Fruit fly (Drosophila melanogaster) whole organism, embryonic: ENCODE measurements around the gene frma.
A peak's percentile ranks its signal among the peaks of the same experiment; 100 is the strongest.

Experiments used
- ATbp ChIP-seq: fragments of 200-800 bp; sonication (Bioruptor generic); optimal IDR thresholded peaks from 2 replicates; lab custom pipeline; 2017; ENCODE audit warnings: missing biosample characterization, mild to moderate bottlenecking, missing genetic modification characterization, missing genetic modification reagents
- CG10147 ChIP-seq: fragments of 200-800 bp; sonication (Bioruptor generic); optimal IDR thresholded peaks from 2 replicates; lab custom pipeline; 2019; ENCODE audit warnings: missing biosample characterization, mild to moderate bottlenecking, missing genetic modification characterization, moderate library complexity
- CG10209 ChIP-seq: fragments of 200-800 bp; sonication (Bioruptor generic); optimal IDR thresholded peaks from 3 replicates; lab custom pipeline; 2017; ENCODE audit warnings: missing biosample characterization, mild to moderate bottlenecking, missing genetic modification characterization, missing genetic modification reagents
- CG10274 ChIP-seq: fragments of 200-800 bp; sonication (Bioruptor generic); optimal IDR thresholded peaks from 3 replicates; lab custom pipeline; 2017; ENCODE audit warnings: missing biosample characterization, mild to moderate bottlenecking, missing genetic modification characterization
- CG11085 ChIP-seq: fragments of 200-800 bp; sonication (Bioruptor generic); IDR thresholded peaks from 2 replicates; pipeline ENCODE4 v1.3.6; 2022; ENCODE audit warnings: missing biosample characterization, missing genetic modification characterization
- CG11093 ChIP-seq: fragments of 200-800 bp; sonication (Bioruptor generic); IDR thresholded peaks from 3 replicates; pipeline ENCODE4 v1.3.6; 2022; ENCODE audit warnings: missing biosample characterization, missing genetic modification characterization
- CG11398 ChIP-seq: fragments of 200-800 bp; sonication (Bioruptor generic); optimal IDR thresholded peaks from 2 replicates; lab custom pipeline; 2016; ENCODE audit warnings: missing biosample characterization, missing genetic modification characterization
- CG1233 ChIP-seq: fragments of 200-800 bp; sonication (Bioruptor generic); optimal IDR thresholded peaks from 4 replicates; lab custom pipeline; 2018; ENCODE audit warnings: missing biosample characterization, mild to moderate bottlenecking, missing genetic modification characterization
- CG12769 ChIP-seq: fragments of 200-800 bp; sonication (Bioruptor generic); optimal IDR thresholded peaks from 2 replicates; lab custom pipeline; 2019; ENCODE audit warnings: missing biosample characterization, mild to moderate bottlenecking, missing genetic modification characterization, moderate library complexity
- CG15479 ChIP-seq: fragments of 200-800 bp; sonication (Bioruptor generic); optimal IDR thresholded peaks from 3 replicates; lab custom pipeline; 2019; ENCODE audit warnings: missing biosample characterization, mild to moderate bottlenecking, missing genetic modification characterization, moderate library complexity
- CG17802 ChIP-seq: fragments of 200-800 bp; sonication (Bioruptor generic); optimal IDR thresholded peaks from 2 replicates; lab custom pipeline; 2018; ENCODE audit warnings: missing biosample characterization, mild to moderate bottlenecking, missing genetic modification characterization, moderate library complexity
- CG1792 ChIP-seq: fragments of 200-800 bp; sonication (Bioruptor generic); optimal IDR thresholded peaks from 2 replicates; lab custom pipeline; 2016; ENCODE audit warnings: missing biosample characterization, missing genetic modification characterization
- CG18599 ChIP-seq: fragments of 200-800 bp; sonication (Bioruptor generic); optimal IDR thresholded peaks from 3 replicates; lab custom pipeline; 2017; ENCODE audit warnings: missing biosample characterization, missing genetic modification characterization, mild to moderate bottlenecking, moderate library complexity, missing genetic modification reagents
- CG2116 ChIP-seq: fragments of 200-800 bp; sonication (Bioruptor generic); optimal IDR thresholded peaks from 3 replicates; lab custom pipeline; 2018; ENCODE audit warnings: missing biosample characterization, mild to moderate bottlenecking, missing genetic modification characterization
- CG34224 ChIP-seq: fragments of 200-800 bp; sonication (Bioruptor generic); IDR thresholded peaks from 3 replicates; pipeline ENCODE4 v1.3.6; 2022; ENCODE audit warnings: missing biosample characterization, missing genetic modification characterization; ENCODE audit not compliant: partially characterized antibody
- CG34422 ChIP-seq: fragments of 200-800 bp; sonication (Bioruptor generic); IDR thresholded peaks from 3 replicates; pipeline ENCODE4 v1.3.6; 2022; ENCODE audit warnings: missing biosample characterization, missing genetic modification characterization
- CG42726 ChIP-seq: fragments of 200-800 bp; sonication (Bioruptor generic); IDR thresholded peaks from 2 replicates; pipeline ENCODE4 v1.3.6; 2022; ENCODE audit warnings: missing biosample characterization, missing genetic modification characterization; ENCODE audit not compliant: partially characterized antibody
- CG4707 ChIP-seq: fragments of 200-800 bp; sonication (Bioruptor generic); optimal IDR thresholded peaks from 2 replicates; lab custom pipeline; 2018; ENCODE audit warnings: missing biosample characterization, mild to moderate bottlenecking, missing genetic modification characterization, moderate library complexity
- CG6813 ChIP-seq: fragments of 200-800 bp; sonication (Bioruptor generic); optimal IDR thresholded peaks from 2 replicates; lab custom pipeline; 2017; ENCODE audit warnings: missing biosample characterization, missing genetic modification characterization, mild to moderate bottlenecking, moderate library complexity, missing genetic modification reagents
- CG9215 ChIP-seq: fragments of 200-800 bp; sonication (Bioruptor generic); IDR thresholded peaks from 2 replicates; pipeline ENCODE4 v1.3.6; 2022; ENCODE audit warnings: missing biosample characterization, missing genetic modification characterization
- Chrac-16 ChIP-seq: fragments of 200-800 bp; sonication (Bioruptor generic); optimal IDR thresholded peaks from 3 replicates; lab custom pipeline; 2016; ENCODE audit warnings: missing biosample characterization, missing genetic modification characterization
- D ChIP-seq, 2 experiments: fragments of 200-800 bp in 1 of 2; fragments of >200 bp in 1 of 2; sonication (Bioruptor generic) in 1 of 2; optimal IDR thresholded peaks; 2 replicates in 1 of 2; 3 replicates in 1 of 2; lab custom pipeline; 2017; ENCODE audit warnings: mild to moderate bottlenecking in 1 of 2, missing biosample characterization in 1 of 2, missing genetic modification characterization in 1 of 2, missing genetic modification reagents in 1 of 2
- Drgx ChIP-seq: fragments of 200-800 bp; sonication (Bioruptor generic); IDR thresholded peaks from 2 replicates; pipeline ENCODE4 v1.3.6; 2022; ENCODE audit warnings: missing biosample characterization, missing genetic modification characterization
- HLH3B ChIP-seq: fragments of 200-800 bp; sonication (Bioruptor generic); IDR thresholded peaks from 2 replicates; pipeline ENCODE4 v1.3.6; 2022; ENCODE audit warnings: missing biosample characterization, missing genetic modification characterization
- Hr78 ChIP-seq, 2 experiments: fragments of 200-800 bp in 1 of 2; fragments of >200 bp in 1 of 2; sonication (Bioruptor generic) in 1 of 2; optimal IDR thresholded peaks; 2 replicates each; lab custom pipeline; 2017 to 2019; ENCODE audit warnings: missing biosample characterization in 2 of 2, missing genetic modification characterization in 2 of 2, mild to moderate bottlenecking in 1 of 2, moderate library complexity in 1 of 2
- Lhr ChIP-seq: fragments of 200-800 bp; sonication (Bioruptor generic); optimal IDR thresholded peaks from 3 replicates; lab custom pipeline; 2017; ENCODE audit warnings: mild to moderate bottlenecking, missing biosample characterization, missing genetic modification reagents, missing genetic modification characterization
- MBD-R2 ChIP-seq: fragments of 200-800 bp; sonication (Bioruptor generic); IDR thresholded peaks from 2 replicates; pipeline ENCODE4 v1.3.6; 2022; ENCODE audit warnings: missing biosample characterization, missing genetic modification characterization
- Nf-YC ChIP-seq: fragments of 200-800 bp; optimal IDR thresholded peaks from 3 replicates; lab custom pipeline; 2019; ENCODE audit warnings: missing biosample characterization, mild to moderate bottlenecking, missing genetic modification characterization, moderate library complexity
- NfI ChIP-seq: fragments of 200-800 bp; sonication (Bioruptor generic); optimal IDR thresholded peaks from 3 replicates; lab custom pipeline; 2018; ENCODE audit warnings: missing biosample characterization, mild to moderate bottlenecking, missing genetic modification characterization, moderate library complexity
- Optix ChIP-seq: fragments of 200-800 bp; sonication (Bioruptor generic); IDR thresholded peaks from 3 replicates; pipeline ENCODE4 v1.3.6; 2022; ENCODE audit warnings: missing biosample characterization, missing genetic modification characterization
- Poxn ChIP-seq: fragments of 200-800 bp; sonication (Bioruptor generic); IDR thresholded peaks from 2 replicates; pipeline ENCODE4 v1.3.6; 2022; ENCODE audit warnings: missing biosample characterization, missing genetic modification characterization
- Ptx1 ChIP-seq: fragments of 200-800 bp; sonication (Bioruptor generic); IDR thresholded peaks from 2 replicates; pipeline ENCODE4 v1.3.6; 2022; ENCODE audit warnings: missing biosample characterization, missing genetic modification characterization
- Scr ChIP-seq: fragments of 200-800 bp; sonication (Bioruptor generic); IDR thresholded peaks from 2 replicates; pipeline ENCODE4 v1.3.6; 2022; ENCODE audit warnings: missing biosample characterization, missing genetic modification characterization; ENCODE audit not compliant: partially characterized antibody
- Six4 ChIP-seq: fragments of 200-800 bp; sonication (Bioruptor generic); optimal IDR thresholded peaks from 2 replicates; lab custom pipeline; 2016; ENCODE audit warnings: missing biosample characterization, missing genetic modification characterization
- Stat92E ChIP-seq, 3 experiments: fragments of >200 bp in 2 of 3; fragments of 200-800 bp in 1 of 3; sonication (Bioruptor generic) in 1 of 3; optimal IDR thresholded peaks; 2 replicates each; lab custom pipeline; 2017 to 2019; ENCODE audit warnings: missing biosample characterization in 3 of 3, missing genetic modification characterization in 3 of 3, mild to moderate bottlenecking in 1 of 3, moderate library complexity in 1 of 3
- Vsx1 ChIP-seq: fragments of 200-800 bp; sonication (Bioruptor generic); optimal IDR thresholded peaks from 2 replicates; lab custom pipeline; 2017; ENCODE audit warnings: missing biosample characterization, mild to moderate bottlenecking, missing genetic modification characterization, missing genetic modification reagents
- az2 ChIP-seq: fragments of 200-800 bp; sonication (Bioruptor generic); optimal IDR thresholded peaks from 3 replicates; lab custom pipeline; 2016; ENCODE audit warnings: missing biosample characterization, missing genetic modification characterization
- disco-r ChIP-seq: fragments of 200-800 bp; sonication (Bioruptor generic); optimal IDR thresholded peaks from 2 replicates; lab custom pipeline; 2016; ENCODE audit warnings: missing biosample characterization, missing genetic modification characterization
- emc ChIP-seq: fragments of 200-800 bp; sonication (Bioruptor generic); optimal IDR thresholded peaks from 2 replicates; lab custom pipeline; 2016; ENCODE audit warnings: missing biosample characterization, missing genetic modification characterization
- gfzf ChIP-seq: fragments of 200-800 bp; sonication (Bioruptor generic); optimal IDR thresholded peaks from 2 replicates; lab custom pipeline; 2016; ENCODE audit warnings: missing biosample characterization, mild to moderate bottlenecking, missing genetic modification characterization, moderate library complexity
- gt ChIP-seq: fragments of 200-800 bp; sonication (Bioruptor generic); IDR thresholded peaks from 2 replicates; pipeline ENCODE4 v1.3.6; 2022; ENCODE audit warnings: missing biosample characterization, missing genetic modification characterization
- her ChIP-seq: fragments of 200-800 bp; sonication (Bioruptor generic); optimal IDR thresholded peaks from 2 replicates; lab custom pipeline; 2016; ENCODE audit warnings: missing biosample characterization, missing genetic modification characterization
- lov ChIP-seq, 2 experiments: fragments of 200-800 bp in 1 of 2; fragments of >200 bp in 1 of 2; sonication (Bioruptor generic) in 1 of 2; IDR thresholded peaks in 1 of 2; optimal IDR thresholded peaks in 1 of 2; 2 replicates in 1 of 2; 3 replicates in 1 of 2; pipeline versions ENCODE4 v1.3.6 to Lab custom; 2017 to 2022; ENCODE audit warnings: missing biosample characterization in 1 of 2, missing genetic modification characterization in 1 of 2
- onecut ChIP-seq: fragments of 200-800 bp; sonication (Bioruptor generic); IDR thresholded peaks from 2 replicates; pipeline ENCODE4 v1.3.6; 2022; ENCODE audit warnings: missing biosample characterization, missing genetic modification characterization
- rib ChIP-seq: fragments of 200-800 bp; sonication (Bioruptor generic); IDR thresholded peaks from 2 replicates; pipeline ENCODE4 v1.3.6; 2022; ENCODE audit warnings: missing biosample characterization, missing genetic modification characterization
- slou ChIP-seq: fragments of 200-800 bp; sonication (Bioruptor generic); optimal IDR thresholded peaks from 3 replicates; lab custom pipeline; 2016; ENCODE audit warnings: missing biosample characterization, missing genetic modification characterization
- tx ChIP-seq: fragments of 200-800 bp; sonication (Bioruptor generic); optimal IDR thresholded peaks from 2 replicates; lab custom pipeline; 2016; ENCODE audit warnings: missing biosample characterization, missing genetic modification characterization
- yki ChIP-seq: fragments of >200 bp; optimal IDR thresholded peaks from 3 replicates; lab custom pipeline; 2018

The frma gene

dm6 chrX:5515903-5516658 is 20.2 kb upstream of the frma start, which contains the start of gene CG12730 (continued):
- TF ChIP-seq CG1233 (GFP tag; lab: Kevin White, UChicago): no peak
- no peak for TF ChIP-seq Chrac-16 (GFP tag; lab: Kevin White, UChicago)
- no peak for TF ChIP-seq lov (optimal IDR thresholded peaks at IDR 0.05; lab: Kevin White, UChicago)
- no peak for TF ChIP-seq lov (GFP tag; IDR thresholded peaks at IDR 0.05; lab: Robert Waterston, UW)
- TF ChIP-seq D (optimal IDR thresholded peaks at IDR 0.05; lab: Kevin White, UChicago): no peak
- TF ChIP-seq D (GFP tag; optimal IDR thresholded peaks at IDR 0.05; lab: Kevin White, UChicago): no peak
- TF ChIP-seq CG12769 (tag; lab: Kevin White, UChicago): no peak
- TF ChIP-seq Lhr (GFP tag; lab: Kevin White, UChicago): no peak
- TF ChIP-seq her (GFP tag; lab: Kevin White, UChicago): no peak
- TF ChIP-seq onecut (GFP tag; lab: Robert Waterston, UW): no peak
- TF ChIP-seq Drgx (GFP tag; lab: Robert Waterston, UW): peak; percentile 34; the same call in 1 of the 2 replicates
- TF ChIP-seq HLH3B (GFP tag; lab: Robert Waterston, UW): peak; percentile 52; the same call in 1 of the 2 replicates
- no peak for TF ChIP-seq emc (GFP tag; lab: Kevin White, UChicago)
- TF ChIP-seq Hr78 (GFP tag; optimal IDR thresholded peaks at IDR 0.05; lab: Kevin White, UChicago): no peak
- no peak for TF ChIP-seq CG34422 (GFP tag; lab: Robert Waterston, UW)
- no peak for TF ChIP-seq Optix (GFP tag; lab: Robert Waterston, UW)
- no peak for TF ChIP-seq CG18599 (GFP tag; lab: Kevin White, UChicago)
- TF ChIP-seq Nf-YC (tag; lab: Kevin White, UChicago): no peak
- TF ChIP-seq CG2116 (GFP tag; lab: Kevin White, UChicago): no peak
- no peak for TF ChIP-seq yki
- no peak for TF ChIP-seq CG42726 (GFP tag; lab: Robert Waterston, UW)
- TF ChIP-seq CG11398 (GFP tag; lab: Kevin White, UChicago): no peak
- TF ChIP-seq CG34224 (GFP tag; lab: Robert Waterston, UW): no peak
- TF ChIP-seq CG9215 (GFP tag; lab: Robert Waterston, UW): no peak
- TF ChIP-seq CG4707 (GFP tag; lab: Kevin White, UChicago): no peak
- no peak for TF ChIP-seq tx (GFP tag; lab: Kevin White, UChicago)
- TF ChIP-seq CG10147 (GFP tag; lab: Kevin White, UChicago): no peak
- TF ChIP-seq CG17802: no peak
- no peak for TF ChIP-seq MBD-R2
- no peak for TF ChIP-seq CG1792 (GFP tag; lab: Kevin White, UChicago)
- TF ChIP-seq slou (GFP tag; lab: Kevin White, UChicago): no peak
- TF ChIP-seq Scr: no peak
- TF ChIP-seq CG10209: no peak
- no peak for TF ChIP-seq Stat92E (GFP tag; optimal IDR thresholded peaks at IDR 0.05; lab: Kevin White, UChicago)
- TF ChIP-seq CG6813 (GFP tag; lab: Kevin White, UChicago): no peak
- TF ChIP-seq NfI: no peak
- no peak for TF ChIP-seq disco-r (GFP tag; lab: Kevin White, UChicago)
- no peak for TF ChIP-seq gfzf (GFP tag; lab: Kevin White, UChicago)
- TF ChIP-seq CG10274 (GFP tag; lab: Kevin White, UChicago): no peak
- no peak for TF ChIP-seq Vsx1 (GFP tag; lab: Kevin White, UChicago)
- 0 out of 3 replicates have a peak, but pooled peaks have one; percentile 39 for TF ChIP-seq CG11093
- TF ChIP-seq gt (GFP tag; lab: Robert Waterston, UW): no peak
- no peak for TF ChIP-seq Six4 (GFP tag; lab: Kevin White, UChicago)
- TF ChIP-seq ATbp (GFP tag; lab: Kevin White, UChicago): no peak
- TF ChIP-seq az2: no peak
- TF ChIP-seq CG11085: no peak
- TF ChIP-seq rib (GFP tag; lab: Robert Waterston, UW): no peak
- TF ChIP-seq CG15479 (GFP tag; lab: Kevin White, UChicago): no peak
- peak; percentile 60 for TF ChIP-seq Ptx1 (GFP tag; lab: Robert Waterston, UW)
- no peak for TF ChIP-seq Poxn (GFP tag; lab: Robert Waterston, UW)
